Fruit fly (Drosophila melanogaster) whole organism, embryonic: Measurements from ENCODE around the gene betaTub65B.

Experiments
- B-H1 ChIP-seq: fragments of 200-800 bp; sonication (Bioruptor generic); IDR thresholded peaks from 3 replicates; pipeline ENCODE4 v1.3.6; 2022; ENCODE audit warnings: missing biosample characterization, missing genetic modification characterization
- CG1024 ChIP-seq: fragments of 200-800 bp; sonication (Bioruptor generic); IDR thresholded peaks from 2 replicates; pipeline ENCODE4 v1.3.6; 2022; ENCODE audit warnings: missing biosample characterization, missing genetic modification characterization
- CG10274 ChIP-seq: fragments of 200-800 bp; sonication (Bioruptor generic); optimal IDR thresholded peaks from 3 replicates; lab custom pipeline; 2017; ENCODE audit warnings: missing biosample characterization, mild to moderate bottlenecking, missing genetic modification characterization
- CG10366 ChIP-seq: fragments of 200-800 bp; sonication (Bioruptor generic); IDR thresholded peaks from 2 replicates; pipeline ENCODE4 v1.3.6; 2022; ENCODE audit warnings: missing biosample characterization, missing genetic modification characterization
- CG10979 ChIP-seq: fragments of 200-800 bp; sonication (Bioruptor generic); optimal IDR thresholded peaks from 2 replicates; lab custom pipeline; 2018; ENCODE audit warnings: missing biosample characterization, mild to moderate bottlenecking, missing genetic modification characterization, moderate library complexity
- CG11398 ChIP-seq: fragments of 200-800 bp; sonication (Bioruptor generic); optimal IDR thresholded peaks from 2 replicates; lab custom pipeline; 2016; ENCODE audit warnings: missing biosample characterization, missing genetic modification characterization
- CG11696 ChIP-seq: fragments of 200-800 bp; sonication (Bioruptor generic); IDR thresholded peaks from 2 replicates; pipeline ENCODE4 v1.3.6; 2022; ENCODE audit warnings: missing biosample characterization, missing genetic modification characterization
- CG13296 ChIP-seq: fragments of 200-800 bp; sonication (Bioruptor generic); optimal IDR thresholded peaks from 3 replicates; lab custom pipeline; 2018; ENCODE audit warnings: missing biosample characterization, mild to moderate bottlenecking, missing genetic modification characterization
- CG1602 ChIP-seq: fragments of 200-800 bp; sonication (Bioruptor generic); optimal IDR thresholded peaks from 3 replicates; lab custom pipeline; 2016; ENCODE audit warnings: missing biosample characterization, missing genetic modification characterization
- CG17361 ChIP-seq: fragments of 200-800 bp; sonication (Bioruptor generic); IDR thresholded peaks from 3 replicates; pipeline ENCODE4 v1.3.6; 2022; ENCODE audit warnings: missing biosample characterization, missing genetic modification characterization
- CG2120 ChIP-seq: fragments of 200-800 bp; sonication (Bioruptor generic); optimal IDR thresholded peaks from 3 replicates; lab custom pipeline; 2016; ENCODE audit warnings: missing biosample characterization, missing genetic modification characterization
- CG43689 ChIP-seq: fragments of 200-800 bp; sonication (Bioruptor generic); IDR thresholded peaks from 2 replicates; pipeline ENCODE4 v1.3.6; 2022; ENCODE audit warnings: missing biosample characterization, missing genetic modification characterization
- CG4707 ChIP-seq: fragments of 200-800 bp; sonication (Bioruptor generic); optimal IDR thresholded peaks from 2 replicates; lab custom pipeline; 2018; ENCODE audit warnings: missing biosample characterization, mild to moderate bottlenecking, missing genetic modification characterization, moderate library complexity
- CG4854 ChIP-seq: fragments of 200-800 bp; sonication (Bioruptor generic); optimal IDR thresholded peaks from 2 replicates; lab custom pipeline; 2016; ENCODE audit warnings: missing biosample characterization, missing genetic modification characterization, inconsistent platforms
- CG7786 ChIP-seq: fragments of 200-800 bp; sonication (Bioruptor generic); optimal IDR thresholded peaks from 2 replicates; lab custom pipeline; 2016; ENCODE audit warnings: missing biosample characterization, missing genetic modification characterization
- CG7963 ChIP-seq: fragments of 200-800 bp; sonication (Bioruptor generic); IDR thresholded peaks from 3 replicates; pipeline ENCODE4 v1.3.6; 2022; ENCODE audit warnings: missing biosample characterization, missing genetic modification characterization; ENCODE audit not compliant: partially characterized antibody
- CG7987 ChIP-seq: fragments of 200-800 bp; sonication (Bioruptor generic); optimal IDR thresholded peaks from 2 replicates; lab custom pipeline; 2018; ENCODE audit warnings: missing biosample characterization, mild to moderate bottlenecking, missing genetic modification characterization, moderate library complexity
- CG9797 ChIP-seq: fragments of 200-800 bp; sonication (Bioruptor generic); optimal IDR thresholded peaks from 3 replicates; lab custom pipeline; 2018; ENCODE audit warnings: missing biosample characterization, mild to moderate bottlenecking, missing genetic modification characterization
- CrebB ChIP-seq: fragments of 200-800 bp; sonication (Bioruptor generic); optimal IDR thresholded peaks from 3 replicates; lab custom pipeline; 2018; ENCODE audit warnings: missing biosample characterization, mild to moderate bottlenecking, missing genetic modification characterization
- Dek ChIP-seq: fragments of 200-800 bp; sonication (Bioruptor generic); optimal IDR thresholded peaks from 3 replicates; lab custom pipeline; 2019; ENCODE audit warnings: missing biosample characterization, mild to moderate bottlenecking, missing genetic modification characterization, moderate library complexity
- Drgx ChIP-seq: fragments of 200-800 bp; sonication (Bioruptor generic); IDR thresholded peaks from 2 replicates; pipeline ENCODE4 v1.3.6; 2022; ENCODE audit warnings: missing biosample characterization, missing genetic modification characterization
- ERR ChIP-seq: fragments of 200-800 bp; sonication (Bioruptor generic); optimal IDR thresholded peaks from 2 replicates; lab custom pipeline; 2016; ENCODE audit warnings: missing biosample characterization, missing genetic modification characterization
- H15 ChIP-seq: fragments of 200-800 bp; sonication (Bioruptor generic); IDR thresholded peaks from 3 replicates; pipeline ENCODE4 v1.3.6; 2022; ENCODE audit warnings: missing biosample characterization, missing genetic modification characterization
- HLH54F ChIP-seq: fragments of 200-800 bp; sonication (Bioruptor generic); optimal IDR thresholded peaks from 3 replicates; lab custom pipeline; 2016; ENCODE audit warnings: missing biosample characterization, missing genetic modification characterization
- Hr3 ChIP-seq: fragments of 200-800 bp; sonication (Bioruptor generic); optimal IDR thresholded peaks from 3 replicates; lab custom pipeline; 2016; ENCODE audit warnings: missing biosample characterization, missing genetic modification characterization
- Jarid2 ChIP-seq: fragments of 200-800 bp; sonication (Bioruptor generic); optimal IDR thresholded peaks from 3 replicates; lab custom pipeline; 2017; ENCODE audit warnings: mild to moderate bottlenecking, missing biosample characterization, missing genetic modification reagents, missing genetic modification characterization
- NFAT ChIP-seq: fragments of 200-800 bp; sonication (Bioruptor generic); IDR thresholded peaks from 2 replicates; pipeline ENCODE4 v1.3.6; 2022; ENCODE audit warnings: missing biosample characterization, missing genetic modification characterization
- Optix ChIP-seq: fragments of 200-800 bp; sonication (Bioruptor generic); IDR thresholded peaks from 3 replicates; pipeline ENCODE4 v1.3.6; 2022; ENCODE audit warnings: missing biosample characterization, missing genetic modification characterization
- PHDP ChIP-seq: fragments of 200-800 bp; sonication (Bioruptor generic); optimal IDR thresholded peaks from 3 replicates; lab custom pipeline; 2018; ENCODE audit warnings: missing biosample characterization, mild to moderate bottlenecking, missing genetic modification characterization, moderate library complexity
- Pdp1 ChIP-seq, 2 experiments: fragments of 200-800 bp; sonication (Bioruptor generic); optimal IDR thresholded peaks; 3 replicates each; lab custom pipeline; 2016; ENCODE audit warnings: missing biosample characterization in 2 of 2, missing genetic modification characterization in 2 of 2, mild to moderate bottlenecking in 1 of 2, moderate library complexity in 1 of 2
- Scr ChIP-seq: fragments of 200-800 bp; sonication (Bioruptor generic); IDR thresholded peaks from 2 replicates; pipeline ENCODE4 v1.3.6; 2022; ENCODE audit warnings: missing biosample characterization, missing genetic modification characterization; ENCODE audit not compliant: partially characterized antibody
- Xbp1 ChIP-seq: fragments of 200-800 bp; sonication (Bioruptor generic); optimal IDR thresholded peaks from 3 replicates; lab custom pipeline; 2016; ENCODE audit warnings: missing biosample characterization, mild to moderate bottlenecking, missing genetic modification characterization
- bsh ChIP-seq, 2 experiments: fragments of 200-800 bp; sonication (Bioruptor generic); optimal IDR thresholded peaks; 2 replicates each; lab custom pipeline; 2017 to 2018; ENCODE audit warnings: mild to moderate bottlenecking in 2 of 2, missing biosample characterization in 2 of 2, missing genetic modification characterization in 2 of 2, moderate library complexity in 1 of 2
- disco-r ChIP-seq: fragments of 200-800 bp; sonication (Bioruptor generic); optimal IDR thresholded peaks from 2 replicates; lab custom pipeline; 2016; ENCODE audit warnings: missing biosample characterization, missing genetic modification characterization
- dpn ChIP-seq, 2 experiments: fragments of 200-800 bp; sonication (Bioruptor generic); optimal IDR thresholded peaks; 3 replicates each; lab custom pipeline; 2016; ENCODE audit warnings: missing biosample characterization in 2 of 2, missing genetic modification characterization in 2 of 2
- fd102C ChIP-seq: fragments of 200-800 bp; sonication (Bioruptor generic); optimal IDR thresholded peaks from 2 replicates; lab custom pipeline; 2018; ENCODE audit warnings: missing biosample characterization, mild to moderate bottlenecking, missing genetic modification characterization, moderate library complexity
- fd3F ChIP-seq: fragments of 200-800 bp; sonication (Bioruptor generic); optimal IDR thresholded peaks from 2 replicates; lab custom pipeline; 2018; ENCODE audit warnings: missing biosample characterization, mild to moderate bottlenecking, missing genetic modification characterization, moderate library complexity
- fd64A ChIP-seq: fragments of 200-800 bp; sonication (Bioruptor generic); optimal IDR thresholded peaks from 3 replicates; lab custom pipeline; 2018; ENCODE audit warnings: missing biosample characterization, mild to moderate bottlenecking, missing genetic modification characterization
- gfzf ChIP-seq: fragments of 200-800 bp; sonication (Bioruptor generic); optimal IDR thresholded peaks from 2 replicates; lab custom pipeline; 2016; ENCODE audit warnings: missing biosample characterization, mild to moderate bottlenecking, missing genetic modification characterization, moderate library complexity
- grn ChIP-seq: fragments of 200-800 bp; sonication (Bioruptor generic); optimal IDR thresholded peaks from 3 replicates; lab custom pipeline; 2017; ENCODE audit warnings: missing biosample characterization, missing genetic modification characterization
- jing ChIP-seq: fragments of 200-800 bp; sonication (Bioruptor generic); optimal IDR thresholded peaks from 2 replicates; lab custom pipeline; 2018; ENCODE audit warnings: missing biosample characterization, mild to moderate bottlenecking, missing genetic modification characterization
- jumu ChIP-seq: fragments of 200-800 bp; sonication (Bioruptor generic); optimal IDR thresholded peaks from 3 replicates; lab custom pipeline; 2016; ENCODE audit warnings: missing biosample characterization, missing genetic modification characterization
- ken ChIP-seq: fragments of 200-800 bp; sonication (Bioruptor generic); IDR thresholded peaks from 3 replicates; pipeline ENCODE4 v1.3.6; 2022; ENCODE audit warnings: missing biosample characterization, missing genetic modification characterization
- pum ChIP-seq: fragments of 200-800 bp; sonication (Bioruptor generic); optimal IDR thresholded peaks from 2 replicates; lab custom pipeline; 2016; ENCODE audit warnings: missing biosample characterization, missing genetic modification characterization
- pzg ChIP-seq: fragments of 200-800 bp; sonication (Bioruptor generic); optimal IDR thresholded peaks from 3 replicates; lab custom pipeline; 2018; ENCODE audit warnings: missing biosample characterization, mild to moderate bottlenecking, missing genetic modification characterization, moderate library complexity
- ro ChIP-seq: fragments of 200-800 bp; sonication (Bioruptor generic); IDR thresholded peaks from 2 replicates; pipeline ENCODE4 v1.3.6; 2022; ENCODE audit warnings: missing biosample characterization, missing genetic modification characterization
- schlank ChIP-seq: fragments of 200-800 bp; sonication (Bioruptor generic); optimal IDR thresholded peaks from 2 replicates; lab custom pipeline; 2018; ENCODE audit warnings: missing biosample characterization, mild to moderate bottlenecking, missing genetic modification characterization
- scrt ChIP-seq: fragments of 200-800 bp; sonication (Bioruptor generic); optimal IDR thresholded peaks from 2 replicates; lab custom pipeline; 2018; ENCODE audit warnings: missing biosample characterization, mild to moderate bottlenecking, missing genetic modification characterization, moderate library complexity
- sd ChIP-seq: fragments of 200-800 bp; sonication (Bioruptor generic); optimal IDR thresholded peaks from 3 replicates; lab custom pipeline; 2018; ENCODE audit warnings: missing biosample characterization, mild to moderate bottlenecking, missing genetic modification characterization, moderate library complexity
- sim ChIP-seq: fragments of 200-800 bp; sonication (Bioruptor generic); IDR thresholded peaks from 2 replicates; pipeline ENCODE4 v1.3.6; 2022; ENCODE audit warnings: missing biosample characterization, missing genetic modification characterization
- trh ChIP-seq: fragments of 200-800 bp; sonication (Bioruptor generic); optimal IDR thresholded peaks from 2 replicates; lab custom pipeline; 2016; ENCODE audit warnings: missing biosample characterization, missing genetic modification characterization
- vfl ChIP-seq: fragments of 200-800 bp; sonication (Bioruptor generic); optimal IDR thresholded peaks from 2 replicates; lab custom pipeline; 2016; ENCODE audit warnings: missing biosample characterization, missing genetic modification characterization

The betaTub65B gene

dm6 chr3L:6522785-6523184 lies 7.7 kb upstream of the betaTub65B start (continued):
- no peak for TF ChIP-seq dpn (GFP tag; optimal IDR thresholded peaks at IDR 0.05; lab: Kevin White, UChicago)
- no peak for TF ChIP-seq CG11696 (GFP tag; lab: Robert Waterston, UW)
- TF ChIP-seq CG7987: peak; percentile 40
- no peak for TF ChIP-seq trh (GFP tag; lab: Kevin White, UChicago)
- no peak for TF ChIP-seq CG10366 (GFP tag; lab: Robert Waterston, UW)
- TF ChIP-seq grn: peak; percentile 89
- no peak for TF ChIP-seq CG2120 (GFP tag; lab: Kevin White, UChicago)
- TF ChIP-seq CG43689: no peak
- peak; percentile 35 for TF ChIP-seq fd64A (GFP tag; lab: Kevin White, UChicago)
- TF ChIP-seq CG1602: no peak
- no peak for TF ChIP-seq CG7786 (GFP tag; lab: Kevin White, UChicago)
- TF ChIP-seq sim (GFP tag; lab: Robert Waterston, UW): no peak
- TF ChIP-seq sd (tag; lab: Kevin White, UChicago): no peak
- TF ChIP-seq CG17361 (GFP tag; lab: Robert Waterston, UW): no peak
- TF ChIP-seq pzg (GFP tag; lab: Kevin White, UChicago): no peak
- no peak for TF ChIP-seq pum (GFP tag; lab: Kevin White, UChicago)
- TF ChIP-seq ken: no peak
- no peak for TF ChIP-seq jing (GFP tag; lab: Kevin White, UChicago)
- TF ChIP-seq schlank: no peak
- no peak for TF ChIP-seq ERR
- TF ChIP-seq NFAT (GFP tag; lab: Robert Waterston, UW): no peak
- no peak for TF ChIP-seq ro (GFP tag; lab: Robert Waterston, UW)
- peak; percentile 31 for TF ChIP-seq scrt
- TF ChIP-seq B-H1 (GFP tag; lab: Robert Waterston, UW): no peak
- TF ChIP-seq bsh (GFP tag; optimal IDR thresholded peaks at IDR 0.05; lab: Kevin White, UChicago): peak in 1 of 2 experiments; percentile 52
- no peak for TF ChIP-seq vfl (GFP tag; lab: Kevin White, UChicago)
- TF ChIP-seq jumu (GFP tag; lab: Kevin White, UChicago): no peak
- TF ChIP-seq CG7963 (GFP tag; lab: Robert Waterston, UW): no peak
- TF ChIP-seq CG4707: peak; percentile 51
- TF ChIP-seq Hr3 (GFP tag; lab: Kevin White, UChicago): no peak
- TF ChIP-seq fd102C: no peak
- peak; percentile 50 for TF ChIP-seq CrebB (tag; lab: Kevin White, UChicago)
- no peak for TF ChIP-seq disco-r (GFP tag; lab: Kevin White, UChicago)
- TF ChIP-seq Scr (GFP tag; lab: Robert Waterston, UW): no peak
- TF ChIP-seq Drgx (GFP tag; lab: Robert Waterston, UW): no peak
- TF ChIP-seq Optix (GFP tag; lab: Robert Waterston, UW): no peak
- TF ChIP-seq CG11398 (GFP tag; lab: Kevin White, UChicago): no peak
- no peak for TF ChIP-seq PHDP
- no peak for TF ChIP-seq fd3F (GFP tag; lab: Kevin White, UChicago)
- no peak for TF ChIP-seq CG1024 (GFP tag; lab: Robert Waterston, UW)
- peak; percentile 65 for TF ChIP-seq CG13296 (GFP tag; lab: Kevin White, UChicago)
- TF ChIP-seq Jarid2: no peak
- TF ChIP-seq CG4854 (GFP tag; lab: Kevin White, UChicago): no peak
- TF ChIP-seq Dek: no peak
- TF ChIP-seq CG10274: no peak
- TF ChIP-seq Xbp1 (GFP tag; lab: Kevin White, UChicago): no peak
- no peak for TF ChIP-seq CG10979 (tag; lab: Kevin White, UChicago)
- TF ChIP-seq H15 (GFP tag; lab: Robert Waterston, UW): no peak
- no peak for TF ChIP-seq Pdp1 (GFP tag; optimal IDR thresholded peaks at IDR 0.05; lab: Kevin White, UChicago)
- no peak for TF ChIP-seq HLH54F (GFP tag; lab: Kevin White, UChicago)
- TF ChIP-seq gfzf (GFP tag; lab: Kevin White, UChicago): no peak
- TF ChIP-seq CG9797 (GFP tag; lab: Kevin White, UChicago): no peak
